Fruit fly (Drosophila melanogaster) S2 (cell line): ENCODE data around the gene udt.

ENCODE experiments used
- CG8478 ChIP-seq: fragments of >200 bp; optimal IDR thresholded peaks from 2 replicates; lab custom pipeline; 2018
- CTCF ChIP-seq, 2 experiments: fragments of >200 bp; optimal IDR thresholded peaks; 2 replicates each; lab custom pipeline; 2018

- no peak for TF ChIP-seq CTCF (optimal IDR thresholded peaks at IDR 0.05; lab: Kevin White, UChicago)
- TF ChIP-seq CG8478 (lab: Kevin White, UChicago) = no peak
These were observed 17.7 kb upstream of the udt start for dm6 chr3R:23780757-23781156.
